Fruit fly (Drosophila melanogaster) whole organism, prepupa: ENCODE results near the gene CG10651.
A peak's percentile ranks its signal among the peaks of the same experiment; 100 is the strongest.

Source experiments
- Blimp-1 ChIP-seq: fragments of 200-800 bp; sonication (Bioruptor generic); optimal IDR thresholded peaks from 3 replicates; lab custom pipeline; 2017; ENCODE audit warnings: missing biosample characterization, missing genetic modification characterization, mild to moderate bottlenecking, moderate library complexity, missing genetic modification reagents
- CG10631 ChIP-seq: fragments of 200-800 bp; sonication (Bioruptor generic); optimal IDR thresholded peaks from 2 replicates; lab custom pipeline; 2016; ENCODE audit warnings: missing biosample characterization, missing genetic modification characterization
- CG10669 ChIP-seq: fragments of 200-800 bp; sonication (Bioruptor generic); optimal IDR thresholded peaks from 3 replicates; lab custom pipeline; 2018; ENCODE audit warnings: missing biosample characterization, mild to moderate bottlenecking, missing genetic modification characterization, moderate library complexity
- CG11762 ChIP-seq: fragments of 200-800 bp; sonication (Bioruptor generic); optimal IDR thresholded peaks from 3 replicates; lab custom pipeline; 2016; ENCODE audit warnings: missing biosample characterization, missing genetic modification characterization; ENCODE audit not compliant: insufficient read depth
- CG11902 ChIP-seq: fragments of 200-800 bp; sonication (Bioruptor generic); optimal IDR thresholded peaks from 3 replicates; lab custom pipeline; 2016; ENCODE audit warnings: missing biosample characterization, missing genetic modification characterization
- CG15336 ChIP-seq: fragments of 200-800 bp; sonication (Bioruptor generic); IDR thresholded peaks from 2 replicates; pipeline ENCODE4 v1.3.6; 2022; ENCODE audit warnings: missing biosample characterization, missing genetic modification characterization
- CG31627 ChIP-seq: fragments of 200-800 bp; sonication (Bioruptor generic); optimal IDR thresholded peaks from 3 replicates; lab custom pipeline; 2016; ENCODE audit warnings: missing biosample characterization, missing genetic modification characterization
- CG32006 ChIP-seq: fragments of 200-800 bp; sonication (Bioruptor generic); optimal IDR thresholded peaks from 3 replicates; lab custom pipeline; 2017; ENCODE audit warnings: missing biosample characterization, mild to moderate bottlenecking, missing genetic modification characterization
- CG6163 ChIP-seq: fragments of 200-800 bp; sonication (Bioruptor generic); IDR thresholded peaks from 3 replicates; pipeline ENCODE4 v1.3.6; 2022; ENCODE audit warnings: missing biosample characterization, missing genetic modification characterization
- CG6276 ChIP-seq: fragments of 200-800 bp; sonication (Bioruptor generic); optimal IDR thresholded peaks from 2 replicates; lab custom pipeline; 2017; ENCODE audit warnings: missing biosample characterization, mild to moderate bottlenecking, missing genetic modification characterization
- CG6792 ChIP-seq: fragments of 200-800 bp; sonication (Bioruptor generic); optimal IDR thresholded peaks from 3 replicates; lab custom pipeline; 2016; ENCODE audit warnings: missing biosample characterization, missing genetic modification characterization
- CG6808 ChIP-seq: fragments of 200-800 bp; sonication (Bioruptor generic); optimal IDR thresholded peaks from 3 replicates; lab custom pipeline; 2017; ENCODE audit warnings: missing biosample characterization, missing genetic modification characterization, mild to moderate bottlenecking, moderate library complexity, missing genetic modification reagents
- CG6854 ChIP-seq: fragments of 200-800 bp; sonication (Bioruptor generic); optimal IDR thresholded peaks from 2 replicates; lab custom pipeline; 2017; ENCODE audit warnings: missing biosample characterization, mild to moderate bottlenecking, missing genetic modification characterization
- CG8119 ChIP-seq: fragments of 200-800 bp; sonication (Bioruptor generic); IDR thresholded peaks from 3 replicates; pipeline ENCODE4 v1.3.6; 2022; ENCODE audit warnings: missing biosample characterization, missing genetic modification characterization
- CG8319 ChIP-seq: fragments of 200-800 bp; sonication (Bioruptor generic); optimal IDR thresholded peaks from 3 replicates; lab custom pipeline; 2016; ENCODE audit warnings: missing biosample characterization, missing genetic modification characterization
- Eip75B ChIP-seq: fragments of 200-800 bp; sonication (Bioruptor generic); optimal IDR thresholded peaks from 3 replicates; lab custom pipeline; 2016; ENCODE audit warnings: missing biosample characterization, missing genetic modification characterization
- Eip78C ChIP-seq: fragments of 200-800 bp; sonication (Bioruptor generic); peaks from one replicate; lab custom pipeline; 2016; ENCODE audit warnings: missing biosample characterization, missing genetic modification characterization
- Eip93F ChIP-seq: fragments of 200-800 bp; sonication (Bioruptor generic); optimal IDR thresholded peaks from 2 replicates; lab custom pipeline; 2016; ENCODE audit warnings: missing biosample characterization, mild to moderate bottlenecking, missing genetic modification characterization
- Ets21C ChIP-seq: fragments of 200-800 bp; sonication (Bioruptor generic); optimal IDR thresholded peaks from 3 replicates; lab custom pipeline; 2016; ENCODE audit warnings: missing biosample characterization, missing genetic modification characterization
- Ets96B ChIP-seq: fragments of 200-800 bp; optimal IDR thresholded peaks from 2 replicates; lab custom pipeline; 2019; ENCODE audit warnings: missing biosample characterization, mild to moderate bottlenecking, missing genetic modification characterization, moderate library complexity
- Gug ChIP-seq: fragments of 200-800 bp; sonication (Bioruptor generic); IDR thresholded peaks from 2 replicates; pipeline ENCODE4 v1.3.6; 2022; ENCODE audit warnings: missing biosample characterization, missing genetic modification characterization
- Hr38 ChIP-seq: sonication (Bioruptor generic); optimal IDR thresholded peaks from 2 replicates; lab custom pipeline; 2016; ENCODE audit warnings: missing biosample characterization, missing genetic modification characterization
- Hr39 ChIP-seq: fragments of 200-800 bp; sonication (Bioruptor generic); optimal IDR thresholded peaks from 2 replicates; lab custom pipeline; 2016; ENCODE audit warnings: missing biosample characterization, missing genetic modification characterization
- Hr4 ChIP-seq: fragments of 200-800 bp; sonication (Bioruptor generic); optimal IDR thresholded peaks from 3 replicates; lab custom pipeline; 2016; ENCODE audit warnings: missing biosample characterization, missing genetic modification characterization
- Lpt ChIP-seq: fragments of 200-800 bp; sonication (Bioruptor generic); optimal IDR thresholded peaks from 3 replicates; lab custom pipeline; 2016; ENCODE audit warnings: missing biosample characterization, missing genetic modification characterization
- OdsH ChIP-seq: fragments of 200-800 bp; sonication (Bioruptor generic); optimal IDR thresholded peaks from 3 replicates; lab custom pipeline; 2016; ENCODE audit warnings: missing biosample characterization, missing genetic modification characterization
- Smox ChIP-seq: fragments of 200-800 bp; sonication (Bioruptor generic); optimal IDR thresholded peaks from 3 replicates; lab custom pipeline; 2016; ENCODE audit warnings: missing biosample characterization, missing genetic modification characterization
- Sox102F ChIP-seq: fragments of 200-800 bp; sonication (Bioruptor generic); optimal IDR thresholded peaks from 2 replicates; lab custom pipeline; 2016; ENCODE audit warnings: missing biosample characterization, mild to moderate bottlenecking, missing genetic modification characterization
- Sox14 ChIP-seq: fragments of 200-800 bp; sonication (Bioruptor generic); optimal IDR thresholded peaks from 3 replicates; lab custom pipeline; 2016; ENCODE audit warnings: missing biosample characterization, missing genetic modification characterization
- Sox15 ChIP-seq: fragments of 200-800 bp; sonication (Bioruptor generic); optimal IDR thresholded peaks from 3 replicates; lab custom pipeline; 2016; ENCODE audit warnings: missing biosample characterization, missing genetic modification characterization
- achi ChIP-seq: fragments of 200-800 bp; sonication (Bioruptor generic); optimal IDR thresholded peaks from 3 replicates; lab custom pipeline; 2016; ENCODE audit warnings: missing biosample characterization, missing genetic modification characterization
- acj6 ChIP-seq: fragments of 200-800 bp; sonication (Bioruptor generic); optimal IDR thresholded peaks from 3 replicates; lab custom pipeline; 2016; ENCODE audit warnings: missing biosample characterization, missing genetic modification characterization
- cyc ChIP-seq: fragments of 200-800 bp; sonication (Bioruptor generic); optimal IDR thresholded peaks from 3 replicates; lab custom pipeline; 2016; ENCODE audit warnings: missing biosample characterization, missing genetic modification characterization
- dsx ChIP-seq: fragments of 200-800 bp; optimal IDR thresholded peaks from 3 replicates; lab custom pipeline; 2019; ENCODE audit warnings: missing biosample characterization, mild to moderate bottlenecking, missing genetic modification characterization, moderate library complexity; ENCODE audit not compliant: poor library complexity, severe bottlenecking
- eg ChIP-seq: fragments of 200-800 bp; sonication (Bioruptor generic); IDR thresholded peaks from 3 replicates; pipeline ENCODE4 v1.3.6; 2022; ENCODE audit warnings: missing biosample characterization, missing genetic modification characterization
- fd85E ChIP-seq: fragments of 200-800 bp; sonication (Bioruptor generic); optimal IDR thresholded peaks from 3 replicates; lab custom pipeline; 2016; ENCODE audit warnings: missing biosample characterization, missing genetic modification characterization
- lz ChIP-seq: fragments of 200-800 bp; sonication (Bioruptor generic); optimal IDR thresholded peaks from 3 replicates; lab custom pipeline; 2016; ENCODE audit warnings: missing biosample characterization, missing genetic modification characterization
- net ChIP-seq: fragments of 200-800 bp; sonication (Bioruptor generic); optimal IDR thresholded peaks from 3 replicates; lab custom pipeline; 2016; ENCODE audit warnings: missing biosample characterization, missing genetic modification characterization
- pdm3 ChIP-seq: fragments of 200-800 bp; sonication (Bioruptor generic); optimal IDR thresholded peaks from 3 replicates; lab custom pipeline; 2016; ENCODE audit warnings: missing biosample characterization, missing genetic modification characterization
- salr ChIP-seq, 2 experiments: fragments of 200-800 bp; sonication (Bioruptor generic); optimal IDR thresholded peaks; 3 replicates each; lab custom pipeline; 2016 to 2018; ENCODE audit warnings: missing biosample characterization in 2 of 2, missing genetic modification characterization in 2 of 2, mild to moderate bottlenecking in 1 of 2
- spab ChIP-seq: fragments of 200-800 bp; sonication (Bioruptor generic); optimal IDR thresholded peaks from 2 replicates; lab custom pipeline; 2017; ENCODE audit warnings: missing biosample characterization, mild to moderate bottlenecking, missing genetic modification characterization, missing genetic modification reagents
- ss ChIP-seq, 2 experiments: fragments of 200-800 bp; sonication (Bioruptor generic); optimal IDR thresholded peaks; 2 replicates in 1 of 2; 3 replicates in 1 of 2; lab custom pipeline; 2017 to 2018; ENCODE audit warnings: mild to moderate bottlenecking in 2 of 2, missing biosample characterization in 2 of 2, missing genetic modification characterization in 2 of 2, moderate library complexity in 1 of 2
- svp ChIP-seq: fragments of 200-800 bp; sonication (Bioruptor generic); peaks from one replicate; lab custom pipeline; 2016; ENCODE audit warnings: missing biosample characterization, missing genetic modification characterization
- topi ChIP-seq: fragments of 200-800 bp; sonication (Bioruptor generic); optimal IDR thresholded peaks from 3 replicates; lab custom pipeline; 2016; ENCODE audit warnings: missing biosample characterization, missing genetic modification characterization
- vri ChIP-seq: fragments of 200-800 bp; sonication (Bioruptor generic); optimal IDR thresholded peaks from 3 replicates; lab custom pipeline; 2016; ENCODE audit warnings: missing biosample characterization, mild to moderate bottlenecking, missing genetic modification characterization

Gene CG10651

DNA sequence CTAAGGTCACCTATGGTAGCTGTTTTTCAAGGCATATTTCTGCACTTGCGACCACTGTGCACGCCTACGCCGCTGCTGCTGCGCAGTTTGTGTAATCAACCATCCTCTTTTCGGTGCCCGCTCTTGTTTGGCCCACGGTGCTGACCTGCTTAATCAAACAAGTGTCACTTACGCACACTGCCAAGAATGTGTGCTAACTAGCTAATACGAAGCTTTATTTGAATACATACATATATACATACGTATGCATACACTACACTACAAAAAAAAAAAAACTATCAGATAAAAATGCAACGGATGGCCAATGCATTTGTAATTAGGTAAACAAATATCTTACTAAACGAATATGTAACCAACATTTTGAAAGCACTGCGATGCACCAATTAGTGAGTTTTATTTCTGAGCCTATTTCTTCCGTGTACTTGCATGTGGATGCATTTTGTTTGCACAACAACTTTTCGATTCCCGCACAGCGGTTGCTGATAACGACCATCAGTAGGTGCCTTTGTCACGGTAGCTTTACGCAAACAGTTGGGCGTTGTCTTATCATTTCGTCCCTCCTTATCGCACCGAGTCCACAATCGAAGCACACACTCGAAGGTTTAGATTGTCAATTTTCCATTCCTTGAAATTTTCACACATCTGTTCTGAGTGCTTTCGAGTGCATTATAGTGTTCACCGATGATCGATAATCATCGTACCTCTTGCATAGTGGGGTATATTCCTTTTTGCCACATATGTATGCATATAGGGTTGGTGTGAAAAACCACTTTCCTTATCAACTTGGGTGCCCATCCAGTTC lies 48.2 kb downstream of the CG10651 start (continued):
- TF ChIP-seq cyc (GFP tag; lab: Kevin White, UChicago) (peak; percentile 88), Smox (GFP tag; lab: Kevin White, UChicago) (peak; percentile 92), fd85E (peak; percentile 64), net (GFP tag; lab: Kevin White, UChicago) (peak; percentile 93), Eip78C (GFP tag; lab: Kevin White, UChicago) (peak; percentile 98), dsx (GFP tag; lab: Kevin White, UChicago) (peak; percentile 55), Eip93F (GFP tag; lab: Kevin White, UChicago) (peak; percentile 94), salr (GFP tag; optimal IDR thresholded peaks at IDR 0.05; lab: Kevin White, UChicago) (peak; percentile 63 to 83), achi (GFP tag; lab: Kevin White, UChicago) (peak; percentile 88), Lpt (GFP tag; lab: Kevin White, UChicago) (peak; percentile 93), CG11762 (GFP tag; lab: Kevin White, UChicago) (peak; percentile 94), lz (GFP tag; lab: Kevin White, UChicago) (peak; percentile 90), CG8119 (peak; percentile 95), CG6854 (GFP tag; lab: Kevin White, UChicago) (peak; percentile 66), Sox14 (GFP tag; lab: Kevin White, UChicago) (peak; percentile 95), CG10669 (GFP tag; lab: Kevin White, UChicago) (peak; percentile 86)

- TF ChIP-seq OdsH (GFP tag; lab: Kevin White, UChicago), result peak; percentile 97
- TF ChIP-seq acj6 (GFP tag; lab: Kevin White, UChicago), result peak; percentile 97
- TF ChIP-seq pdm3 (GFP tag; lab: Kevin White, UChicago), result peak; percentile 98
- peak; percentile 94 for TF ChIP-seq eg (GFP tag; lab: Robert Waterston, UW)
- TF ChIP-seq CG31627 (GFP tag; lab: Kevin White, UChicago), result peak; percentile 98
- peak; percentile 93 for TF ChIP-seq Blimp-1 (GFP tag; lab: Kevin White, UChicago)
- TF ChIP-seq CG6276 (GFP tag; lab: Kevin White, UChicago), result peak; percentile 97
- peak; percentile 96 for TF ChIP-seq CG6163 (GFP tag; lab: Robert Waterston, UW)
- peak; percentile 97 for TF ChIP-seq CG8319 (GFP tag; lab: Kevin White, UChicago)
- TF ChIP-seq Gug (GFP tag; lab: Robert Waterston, UW), result peak; percentile 92
- no peak for TF ChIP-seq Hr38 (GFP tag; lab: Kevin White, UChicago)
- peak; percentile 100 for TF ChIP-seq Eip78C (GFP tag; lab: Kevin White, UChicago)
- peak; percentile 98 for TF ChIP-seq Ets96B
- peak; percentile 96 for TF ChIP-seq CG6854 (GFP tag; lab: Kevin White, UChicago)
- TF ChIP-seq Ets21C (GFP tag; lab: Kevin White, UChicago), result peak; percentile 96
- peak; percentile 97 for TF ChIP-seq Hr39 (GFP tag; lab: Kevin White, UChicago)
- peak; percentile 98 for TF ChIP-seq CG6808 (GFP tag; lab: Kevin White, UChicago)
- TF ChIP-seq CG10631 (GFP tag; lab: Kevin White, UChicago), result peak; percentile 97
- peak; percentile 98 for TF ChIP-seq Smox (GFP tag; lab: Kevin White, UChicago)
- TF ChIP-seq CG6792, result peak; percentile 99
- TF ChIP-seq lz (GFP tag; lab: Kevin White, UChicago), result peak; percentile 98
- TF ChIP-seq Sox15 (GFP tag; lab: Kevin White, UChicago), result peak; percentile 95
- TF ChIP-seq vri (GFP tag; lab: Kevin White, UChicago), result peak; percentile 98
- peak; percentile 98 for TF ChIP-seq topi (GFP tag; lab: Kevin White, UChicago)
- TF ChIP-seq Hr4 (GFP tag; lab: Kevin White, UChicago), result peak; percentile 98
- TF ChIP-seq spab (GFP tag; lab: Kevin White, UChicago), result peak; percentile 97
- peak; percentile 97 for TF ChIP-seq cyc (GFP tag; lab: Kevin White, UChicago)
- TF ChIP-seq ss (GFP tag; optimal IDR thresholded peaks at IDR 0.05; lab: Kevin White, UChicago), result peak; percentile 98
- TF ChIP-seq CG32006, result peak; percentile 97
- TF ChIP-seq svp (GFP tag; lab: Kevin White, UChicago), result peak; percentile 99
- TF ChIP-seq net (GFP tag; lab: Kevin White, UChicago), result peak; percentile 97
- TF ChIP-seq Sox102F (GFP tag; lab: Kevin White, UChicago), result peak; percentile 99
- peak; percentile 99 for TF ChIP-seq CG15336 (GFP tag; lab: Robert Waterston, UW)
- peak; percentile 99 for TF ChIP-seq Eip75B (GFP tag; lab: Kevin White, UChicago)
- peak; percentile 98 for TF ChIP-seq Eip93F (GFP tag; lab: Kevin White, UChicago)
- TF ChIP-seq CG10669 (GFP tag; lab: Kevin White, UChicago), result peak; percentile 97
- TF ChIP-seq CG11902 (GFP tag; lab: Kevin White, UChicago), result peak; percentile 95
- peak; percentile 97 for TF ChIP-seq CG11762 (GFP tag; lab: Kevin White, UChicago)
These were observed 49.8 kb downstream of the CG10651 start, which contains the start of gene fok for dm6 chr2L:20084785-20085555. Gene fok (minus strand): TSS chr2L:20085070.
